Worm (Caenorhabditis elegans): Measurements from ENCODE around the gene Y51H4A.6.
"Not testable (repeated sequence)": the region's sequence is repeated elsewhere in the genome, so short reads cannot be mapped to it uniquely, and the experiment has no call there.

DNA sequence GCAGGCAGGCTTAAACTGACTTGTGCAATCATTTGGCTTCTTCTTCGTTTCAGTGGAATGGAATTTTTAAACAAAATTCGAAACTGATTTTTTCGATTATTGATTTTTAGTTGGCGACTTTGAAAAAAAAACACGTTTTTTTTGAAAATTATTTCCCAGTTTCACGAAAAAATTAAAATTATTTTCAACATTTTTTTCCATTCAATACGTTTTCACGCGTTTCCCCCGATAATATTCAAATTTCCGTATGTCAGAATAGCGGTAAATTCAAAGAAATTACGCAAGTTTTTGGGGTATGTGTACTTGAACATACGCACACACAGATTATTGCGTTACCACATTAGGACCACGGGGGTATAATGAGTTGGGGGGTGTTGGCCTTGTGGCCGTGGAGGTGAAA, 26.3 kb upstream of the Y51H4A.6 start, which contains the start of gene Y51H4A.935:
- not testable (repeated sequence) for TF ChIP-seq hmbx-1 (tag; optimal IDR thresholded peaks at IDR 0.05); ama-1 (optimal IDR thresholded peaks at IDR 0.05); ceh-36 (tag; optimal IDR thresholded peaks at IDR 0.05); B0310.2 (tag; optimal IDR thresholded peaks at IDR 0.05); F13C5.2 (tag; optimal IDR thresholded peaks at IDR 0.05); ets-7 (tag; optimal IDR thresholded peaks at IDR 0.05); flt-1 (GFP tag; IDR thresholded peaks at IDR 0.05)
